Worm (Caenorhabditis elegans) whole organism, young adult: Measurements from ENCODE around the gene R04D3.2.
A peak's percentile ranks its signal among the peaks of the same experiment; 100 is the strongest.

Experiments
- C06A6.2 ChIP-seq: fragments of 200-800 bp; sonication (Bioruptor generic); conservative IDR thresholded peaks from 2 replicates; pipeline ENCODE4 v1.3.6; 2022; ENCODE audit warnings: missing genetic modification characterization, missing compliant biosample characterization
- C17E4.6 ChIP-seq: fragments of 200-800 bp; sonication (Bioruptor generic); IDR thresholded peaks from 2 replicates; pipeline ENCODE4 v1.3.6; 2022; ENCODE audit warnings: missing genetic modification reagents, missing genetic modification characterization, missing compliant biosample characterization
- F52B5.7 ChIP-seq: sonication (generic microtip); optimal IDR thresholded peaks from 2 replicates; lab custom pipeline; 2016; ENCODE audit warnings: mild to moderate bottlenecking, missing genetic modification characterization, missing compliant biosample characterization
- Y53G8AR.9 ChIP-seq: fragments of 200-800 bp; sonication (Bioruptor generic); conservative IDR thresholded peaks from 2 replicates; pipeline ENCODE4 v1.3.6; 2022; ENCODE audit warnings: missing genetic modification reagents, missing genetic modification characterization, missing compliant biosample characterization
- ama-1 ChIP-seq, 3 experiments: fragments of 150-350 bp in 1 of 3; sonication (generic microtip) in 2 of 3; optimal IDR thresholded peaks; 2 replicates each; lab custom pipeline; 2014 to 2018; ENCODE audit warnings: missing biosample characterization in 2 of 3, missing genetic modification characterization in 2 of 3, missing genetic modification reagents in 2 of 3
- atf-7 ChIP-seq: sonication (generic microtip); optimal IDR thresholded peaks from 2 replicates; lab custom pipeline; 2017; ENCODE audit warnings: mild to moderate bottlenecking, missing genetic modification characterization, missing compliant biosample characterization
- athp-1 ChIP-seq: sonication (generic microtip); optimal IDR thresholded peaks from 2 replicates; lab custom pipeline; 2017; ENCODE audit warnings: mild to moderate bottlenecking, missing genetic modification characterization, missing compliant biosample characterization
- attf-3 ChIP-seq: fragments of 200-800 bp; sonication (Bioruptor generic); conservative IDR thresholded peaks from 2 replicates; pipeline ENCODE4 v1.3.6; 2022; ENCODE audit warnings: missing genetic modification reagents, missing genetic modification characterization, missing compliant biosample characterization
- bed-1 ChIP-seq: fragments of 200-800 bp; sonication (Bioruptor generic); IDR thresholded peaks from 2 replicates; pipeline ENCODE4 v1.3.6; 2022; ENCODE audit warnings: missing genetic modification reagents, missing genetic modification characterization, missing compliant biosample characterization
- bed-2 ChIP-seq: fragments of 200-800 bp; sonication (Bioruptor generic); IDR thresholded peaks from 2 replicates; pipeline ENCODE4 v1.3.6; 2022; ENCODE audit warnings: missing genetic modification reagents, missing genetic modification characterization, missing compliant biosample characterization
- cebp-1 ChIP-seq, 2 experiments: fragments of 200-800 bp in 1 of 2; sonication (Bioruptor generic) in 1 of 2; sonication (generic microtip) in 1 of 2; IDR thresholded peaks in 1 of 2; optimal IDR thresholded peaks in 1 of 2; 2 replicates each; pipeline versions ENCODE4 v1.3.6 to Lab custom; 2017 to 2022; ENCODE audit warnings: missing compliant biosample characterization in 2 of 2, missing genetic modification characterization in 2 of 2, mild to moderate bottlenecking in 1 of 2, missing genetic modification reagents in 1 of 2, moderate library complexity in 1 of 2
- cebp-2 ChIP-seq: fragments of 200-800 bp; sonication (Bioruptor generic); IDR thresholded peaks from 2 replicates; pipeline ENCODE4 v1.3.6; 2022; ENCODE audit warnings: missing genetic modification characterization, missing compliant biosample characterization
- ceh-27 ChIP-seq: fragments of 200-800 bp; sonication (Bioruptor generic); optimal IDR thresholded peaks from 2 replicates; lab custom pipeline; 2018; ENCODE audit warnings: mild to moderate bottlenecking, missing genetic modification characterization, moderate library complexity, missing compliant biosample characterization
- ceh-40 ChIP-seq: fragments of 200-800 bp; sonication (Bioruptor generic); IDR thresholded peaks from 2 replicates; pipeline ENCODE4 v1.3.6; 2022; ENCODE audit warnings: missing genetic modification characterization, missing compliant biosample characterization
- chd-7 ChIP-seq: sonication (generic microtip); optimal IDR thresholded peaks from 2 replicates; lab custom pipeline; 2016; ENCODE audit warnings: mild to moderate bottlenecking, missing genetic modification characterization, moderate library complexity, missing compliant biosample characterization
- dpff-1 ChIP-seq: sonication (generic microtip); optimal IDR thresholded peaks from 2 replicates; lab custom pipeline; 2017; ENCODE audit warnings: mild to moderate bottlenecking, missing genetic modification characterization, missing compliant biosample characterization
- dpl-1 ChIP-seq: fragments of 150-350 bp; optimal IDR thresholded peaks from 2 replicates; lab custom pipeline; 2014; ENCODE audit warnings: missing biosample characterization, missing genetic modification reagents, missing genetic modification characterization
- efl-1 ChIP-seq: fragments of 150-350 bp; optimal IDR thresholded peaks from 2 replicates; lab custom pipeline; 2014; ENCODE audit warnings: missing biosample characterization, missing genetic modification reagents, missing genetic modification characterization
- ekl-4 ChIP-seq: fragments of 200-800 bp; sonication (Bioruptor generic); IDR thresholded peaks from 2 replicates; pipeline ENCODE4 v1.3.6; 2022; ENCODE audit warnings: missing genetic modification reagents, missing genetic modification characterization, missing compliant biosample characterization
- hrde-1 ChIP-seq: sonication (generic microtip); optimal IDR thresholded peaks from 2 replicates; lab custom pipeline; 2016; ENCODE audit warnings: missing genetic modification characterization, mild to moderate bottlenecking, missing compliant biosample characterization, moderate library complexity, missing genotype, missing genetic modification reagents, borderline replicate concordance
- hsf-1 ChIP-seq: fragments of 200-800 bp; sonication (Bioruptor generic); IDR thresholded peaks from 2 replicates; pipeline ENCODE4 v1.3.6; 2022; ENCODE audit warnings: missing genetic modification reagents, missing genetic modification characterization, missing compliant biosample characterization
- madf-6 ChIP-seq: fragments of 200-800 bp; sonication (Bioruptor generic); IDR thresholded peaks from 2 replicates; pipeline ENCODE4 v1.3.6; 2022; ENCODE audit warnings: missing genetic modification reagents, missing genetic modification characterization, missing compliant biosample characterization
- madf-8 ChIP-seq: fragments of 200-800 bp; sonication (Bioruptor generic); conservative IDR thresholded peaks from 2 replicates; pipeline ENCODE4 v1.3.6; 2022; ENCODE audit warnings: missing genetic modification reagents, missing genetic modification characterization, missing compliant biosample characterization
- mcd-1 ChIP-seq: fragments of 200-800 bp; sonication (Bioruptor generic); IDR thresholded peaks from 2 replicates; pipeline ENCODE4 v1.3.6; 2022; ENCODE audit warnings: missing genetic modification reagents, missing genetic modification characterization, missing compliant biosample characterization
- mel-28 ChIP-seq: sonication (generic microtip); optimal IDR thresholded peaks from 2 replicates; lab custom pipeline; 2016; ENCODE audit warnings: borderline replicate concordance, mild to moderate bottlenecking, missing genetic modification characterization, missing compliant biosample characterization
- mes-4 ChIP-seq: sonication (generic microtip); optimal IDR thresholded peaks from 2 replicates; lab custom pipeline; 2016; ENCODE audit warnings: missing genotype, missing genetic modification characterization, missing compliant biosample characterization
- nfya-2 ChIP-seq: fragments of 200-800 bp; sonication (Bioruptor generic); IDR thresholded peaks from 2 replicates; pipeline ENCODE4 v1.3.6; 2022; ENCODE audit warnings: missing genetic modification reagents, missing genetic modification characterization, missing compliant biosample characterization
- nhr-80 ChIP-seq: sonication (generic microtip); optimal IDR thresholded peaks from 2 replicates; lab custom pipeline; 2016; ENCODE audit warnings: missing genetic modification characterization, missing compliant biosample characterization
- nhr-90 ChIP-seq: sonication (generic microtip); optimal IDR thresholded peaks from 2 replicates; lab custom pipeline; 2016; ENCODE audit warnings: missing genotype, mild to moderate bottlenecking, missing genetic modification characterization, missing compliant biosample characterization
- rec-8 ChIP-seq, 2 experiments: sonication (generic microtip); optimal IDR thresholded peaks; 2 replicates each; lab custom pipeline; 2016; ENCODE audit warnings: mild to moderate bottlenecking in 2 of 2, missing genetic modification characterization in 2 of 2, missing genetic modification reagents in 2 of 2, missing genotype in 2 of 2, missing biosample characterization in 1 of 2, missing compliant biosample characterization in 1 of 2, moderate library complexity in 1 of 2
- snpc-1.1 ChIP-seq: sonication (generic microtip); optimal IDR thresholded peaks from 2 replicates; lab custom pipeline; 2017; ENCODE audit warnings: missing genetic modification characterization, mild to moderate bottlenecking, missing compliant biosample characterization, antibody characterized with exemption, moderate library complexity, missing genotype, missing genetic modification reagents; ENCODE audit not compliant: insufficient read depth
- sptf-2 ChIP-seq: fragments of 200-800 bp; sonication (Bioruptor generic); optimal IDR thresholded peaks from 2 replicates; lab custom pipeline; 2018; ENCODE audit warnings: mild to moderate bottlenecking, missing genetic modification characterization, missing compliant biosample characterization
- tbp1 ChIP-seq: fragments of 200-800 bp; sonication (Bioruptor generic); optimal IDR thresholded peaks from 2 replicates; lab custom pipeline; 2018; ENCODE audit warnings: mild to moderate bottlenecking, missing genetic modification characterization, missing compliant biosample characterization
- tlf-1 ChIP-seq: fragments of 200-800 bp; sonication (Bioruptor generic); optimal IDR thresholded peaks from 2 replicates; lab custom pipeline; 2018; ENCODE audit warnings: mild to moderate bottlenecking, missing genetic modification characterization, missing compliant biosample characterization
- unc-62 ChIP-seq: fragments of 150-350 bp; optimal IDR thresholded peaks from 2 replicates; lab custom pipeline; 2014; ENCODE audit warnings: missing biosample characterization, missing genetic modification reagents, missing genetic modification characterization
- zfh-2 ChIP-seq: fragments of 200-800 bp; sonication (Bioruptor generic); conservative IDR thresholded peaks from 2 replicates; pipeline ENCODE4 v1.3.6; 2022; ENCODE audit warnings: missing genetic modification reagents, missing genetic modification characterization, missing compliant biosample characterization
- ztf-18 ChIP-seq: sonication (generic microtip); optimal IDR thresholded peaks from 2 replicates; lab custom pipeline; 2016; ENCODE audit warnings: missing genotype, mild to moderate bottlenecking, missing genetic modification characterization, missing compliant biosample characterization
- ztf-26 ChIP-seq: sonication (generic microtip); optimal IDR thresholded peaks from 2 replicates; lab custom pipeline; 2017; ENCODE audit warnings: missing genetic modification characterization, missing compliant biosample characterization

R04D3.2 gene

DNA sequence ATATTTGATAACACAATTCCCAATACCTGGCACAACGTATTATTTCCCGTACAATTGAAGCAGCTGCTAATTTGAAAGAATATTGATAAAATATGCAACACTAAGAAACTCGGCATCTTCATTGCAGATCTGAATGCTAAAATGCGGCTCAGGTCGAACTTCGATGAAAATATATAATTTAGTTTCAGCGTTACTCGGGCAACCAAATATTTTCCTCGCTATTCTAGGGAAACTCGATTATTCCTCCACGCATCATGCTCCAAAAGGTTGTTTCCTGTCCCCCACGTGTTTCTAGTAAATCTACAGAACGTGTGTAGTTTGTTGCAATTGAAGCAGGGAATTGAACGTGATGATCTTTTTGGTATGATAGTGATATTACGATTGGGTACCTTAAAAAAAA is 37.3 kb downstream of the R04D3.2 start:
- no peak for TF ChIP-seq F52B5.7 (tag; lab: Kevin White, UChicago)
- no peak for TF ChIP-seq chd-7 (tag; lab: Kevin White, UChicago)
- TF ChIP-seq ekl-4 (GFP tag; lab: Robert Waterston, UW): no peak
- TF ChIP-seq mel-28: no peak
- TF ChIP-seq unc-62 (GFP tag; lab: Kevin White, UChicago): no peak
- no peak for TF ChIP-seq athp-1 (tag; lab: Kevin White, UChicago)
- TF ChIP-seq nhr-90 (tag; lab: Kevin White, UChicago): no peak
- TF ChIP-seq ztf-26 (tag; lab: Kevin White, UChicago): no peak
- TF ChIP-seq sptf-2 (GFP tag; lab: Kevin White, UChicago): no peak
- TF ChIP-seq dpff-1 (tag; lab: Kevin White, UChicago): no peak
- TF ChIP-seq snpc-1.1: no peak
- no peak for TF ChIP-seq ama-1 (optimal IDR thresholded peaks at IDR 0.05; lab: Kevin White, UChicago)
- TF ChIP-seq ama-1 (GFP tag; optimal IDR thresholded peaks at IDR 0.05; lab: Kevin White, UChicago): no peak

DNA sequence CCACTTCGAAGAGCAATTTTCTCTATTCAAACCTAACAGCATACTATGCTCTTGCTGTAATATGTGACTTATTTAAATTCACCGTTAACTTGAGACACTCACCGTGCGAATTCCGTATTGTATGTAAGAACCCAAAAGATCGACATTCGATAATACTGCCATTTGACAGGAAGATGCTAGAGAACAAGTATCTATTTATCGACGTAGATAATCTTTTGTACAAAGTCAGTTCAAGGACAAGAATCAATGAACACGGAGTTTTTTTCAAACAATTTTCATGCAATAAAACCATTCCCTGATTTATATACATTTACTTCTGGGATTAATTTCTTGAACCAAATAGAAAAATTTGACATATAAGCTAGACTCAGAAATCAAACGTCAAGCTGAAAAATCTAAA is 38.2 kb downstream of the R04D3.2 start, which contains the start of gene K08H2.7:
K08H2.7 (minus strand) TSS at position 173 of the 400 bp plus-strand sequence.
- no peak for TF ChIP-seq atf-7
- no peak for TF ChIP-seq mcd-1 (GFP tag; lab: Robert Waterston, UW)
- no peak for TF ChIP-seq dpl-1 (GFP tag; lab: Kevin White, UChicago)
- no peak for TF ChIP-seq attf-3 (GFP tag; lab: Robert Waterston, UW)
- no peak for TF ChIP-seq zfh-2
- no peak for TF ChIP-seq nfya-2
- TF ChIP-seq tbp1 (GFP tag; lab: Kevin White, UChicago): no peak
- TF ChIP-seq ztf-18 (tag; lab: Kevin White, UChicago): no peak
- no peak for TF ChIP-seq C17E4.6 (GFP tag; lab: Robert Waterston, UW)
- no peak for TF ChIP-seq mes-4 (tag; lab: Kevin White, UChicago)
- TF ChIP-seq ceh-40 (GFP tag; lab: Robert Waterston, UW): no peak
- no peak for TF ChIP-seq ama-1 (optimal IDR thresholded peaks at IDR 0.05; lab: Kevin White, UChicago)
- no peak for TF ChIP-seq ama-1 (GFP tag; optimal IDR thresholded peaks at IDR 0.05; lab: Kevin White, UChicago)
- TF ChIP-seq rec-8 (tag; optimal IDR thresholded peaks at IDR 0.05; lab: Kevin White, UChicago): no peak
- TF ChIP-seq efl-1 (GFP tag; lab: Kevin White, UChicago): no peak
- TF ChIP-seq bed-1 (GFP tag; lab: Robert Waterston, UW): no peak
- no peak for TF ChIP-seq bed-2
- no peak for TF ChIP-seq madf-8 (GFP tag; lab: Robert Waterston, UW)
- no peak for TF ChIP-seq hsf-1 (GFP tag; lab: Robert Waterston, UW)

DNA sequence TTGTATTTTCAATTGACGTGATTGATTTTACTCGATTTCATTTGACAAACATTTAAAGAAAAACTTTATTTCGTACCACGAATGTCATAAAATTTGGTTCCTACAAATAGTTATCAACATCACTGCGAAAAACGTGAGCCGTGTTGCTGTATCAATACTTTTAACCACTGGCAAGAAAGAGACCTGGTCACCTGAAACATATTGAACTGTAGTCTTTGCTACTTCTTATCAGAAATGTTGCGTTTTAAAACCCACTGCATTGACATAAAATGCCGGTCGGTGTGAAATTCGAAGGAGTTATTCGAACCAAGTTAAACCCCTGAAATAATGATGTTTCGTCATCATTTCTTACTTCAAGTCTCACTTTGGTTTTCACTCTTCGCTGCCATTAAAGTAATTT is 38.8 kb downstream of the R04D3.2 start:
- TF ChIP-seq C06A6.2 (no peak), cebp-2 (GFP tag; lab: Robert Waterston, UW) (no peak), ceh-27 (GFP tag; lab: Kevin White, UChicago) (no peak), madf-6 (GFP tag; lab: Robert Waterston, UW) (no peak), hrde-1 (tag; lab: Kevin White, UChicago) (no peak), dpff-1 (tag; lab: Kevin White, UChicago) (no peak), Y53G8AR.9 (no peak), atf-7 (no peak), cebp-1 (GFP tag; IDR thresholded peaks at IDR 0.05; lab: Robert Waterston, UW) (no peak), cebp-1 (tag; optimal IDR thresholded peaks at IDR 0.05; lab: Kevin White, UChicago) (peak; percentile 0), nhr-80 (peak; percentile 77), athp-1 (tag; lab: Kevin White, UChicago) (no peak), tlf-1 (no peak)
- TF ChIP-seq, all 124 proteins: peak for 2
